Worm (Caenorhabditis elegans) whole organism, L4 larva: Measurements from ENCODE around the gene lido-15.

Experiments used
- Y75B8A.6 ChIP-seq: fragments of 200-800 bp; sonication (Bioruptor generic); IDR thresholded peaks from 2 replicates; pipeline ENCODE4 v1.3.6; 2022; ENCODE audit warnings: missing genetic modification reagents, missing genetic modification characterization, missing compliant biosample characterization
- aly-2 ChIP-seq: sonication (generic microtip); optimal IDR thresholded peaks from 2 replicates; lab custom pipeline; 2018; ENCODE audit warnings: missing biosample characterization, missing genetic modification characterization
- ceh-82 ChIP-seq: sonication (generic microtip); optimal IDR thresholded peaks from 2 replicates; lab custom pipeline; 2017; ENCODE audit warnings: missing biosample characterization, missing genetic modification characterization
- dpl-1 ChIP-seq: fragments of 150-350 bp; optimal IDR thresholded peaks from 2 replicates; lab custom pipeline; 2014; ENCODE audit warnings: missing biosample characterization, missing genetic modification reagents, missing genetic modification characterization
- nhr-11 ChIP-seq: fragments of 150-350 bp; optimal IDR thresholded peaks from 2 replicates; lab custom pipeline; 2014; ENCODE audit warnings: missing biosample characterization, missing genetic modification characterization
- unc-62 ChIP-seq, 3 experiments: fragments of 150-350 bp in 1 of 3; sonication (generic microtip); optimal IDR thresholded peaks in 2 of 3; peaks in 1 of 3; 1 replicate in 1 of 3; 2 replicates in 2 of 3; lab custom pipeline; 2014 to 2017; ENCODE audit warnings: missing biosample characterization in 3 of 3, missing genetic modification characterization in 3 of 3, missing genetic modification reagents in 3 of 3, missing genotype in 1 of 3
- zag-1 ChIP-seq: fragments of 150-350 bp; optimal IDR thresholded peaks from 2 replicates; lab custom pipeline; 2014; ENCODE audit warnings: missing biosample characterization, missing genetic modification characterization

DNA sequence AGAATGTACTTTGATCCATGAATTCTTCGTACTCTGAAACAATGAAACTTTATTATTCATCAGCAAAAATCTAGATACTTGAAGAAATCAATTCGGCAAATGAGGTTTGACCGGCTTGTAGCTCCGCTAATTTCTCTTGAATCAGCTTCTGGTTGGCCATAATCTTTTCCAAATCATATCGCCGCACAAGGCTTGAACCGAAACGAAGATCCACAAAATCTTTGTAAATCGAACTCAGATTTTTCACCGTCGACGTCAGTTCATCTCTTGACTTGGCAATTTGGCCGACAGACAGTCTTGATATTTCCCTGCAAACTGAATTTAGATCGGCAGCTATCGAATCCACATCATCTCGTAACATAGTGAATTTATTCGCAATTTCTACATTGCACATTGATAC lies 6.6 kb upstream of the lido-15 start:
- no peak for TF ChIP-seq aly-2 (tag; lab: Kevin White, UChicago)
- no peak for TF ChIP-seq zag-1 (tag; lab: Kevin White, UChicago)
- no peak for TF ChIP-seq dpl-1 (GFP tag; lab: Kevin White, UChicago)
- no peak for TF ChIP-seq nhr-11
- peak in 1 of 2 experiments; percentile 96 for TF ChIP-seq unc-62 (GFP tag; optimal IDR thresholded peaks at IDR 0.05 in 1 of 2; lab: Kevin White, UChicago)
- no peak for TF ChIP-seq unc-62 (tag; optimal IDR thresholded peaks at IDR 0.05; lab: Kevin White, UChicago)
- TF ChIP-seq Y75B8A.6 (GFP tag; lab: Robert Waterston, UW): no peak
- no peak for TF ChIP-seq ceh-82
